Worm (Caenorhabditis elegans) whole organism, late embryonic: ENCODE results near the gene ivd-1.

Experiments used
- Y22D7AL.16 ChIP-seq: sonication (generic microtip); optimal IDR thresholded peaks from 2 replicates; lab custom pipeline; 2016; ENCODE audit warnings: missing genetic modification characterization, missing compliant biosample characterization
- ama-1 ChIP-seq: fragments of 150-350 bp; optimal IDR thresholded peaks from 2 replicates; lab custom pipeline; 2014
- dmd-4 ChIP-seq: sonication (generic microtip); optimal IDR thresholded peaks from 2 replicates; lab custom pipeline; 2016; ENCODE audit warnings: borderline replicate concordance, missing genetic modification characterization, missing compliant biosample characterization
- ets-4 ChIP-seq: sonication (generic microtip); optimal IDR thresholded peaks from 2 replicates; lab custom pipeline; 2016; ENCODE audit warnings: missing genetic modification characterization, missing compliant biosample characterization
- nfya-1 ChIP-seq: sonication (generic microtip); optimal IDR thresholded peaks from 2 replicates; lab custom pipeline; 2017; ENCODE audit warnings: missing genetic modification characterization, mild to moderate bottlenecking, missing compliant biosample characterization, antibody characterized with exemption, moderate library complexity
- pha-4 ChIP-seq: fragments of 150-350 bp; optimal IDR thresholded peaks from 2 replicates; lab custom pipeline; 2018; ENCODE audit warnings: missing biosample characterization, missing genetic modification reagents, missing genetic modification characterization

DNA sequence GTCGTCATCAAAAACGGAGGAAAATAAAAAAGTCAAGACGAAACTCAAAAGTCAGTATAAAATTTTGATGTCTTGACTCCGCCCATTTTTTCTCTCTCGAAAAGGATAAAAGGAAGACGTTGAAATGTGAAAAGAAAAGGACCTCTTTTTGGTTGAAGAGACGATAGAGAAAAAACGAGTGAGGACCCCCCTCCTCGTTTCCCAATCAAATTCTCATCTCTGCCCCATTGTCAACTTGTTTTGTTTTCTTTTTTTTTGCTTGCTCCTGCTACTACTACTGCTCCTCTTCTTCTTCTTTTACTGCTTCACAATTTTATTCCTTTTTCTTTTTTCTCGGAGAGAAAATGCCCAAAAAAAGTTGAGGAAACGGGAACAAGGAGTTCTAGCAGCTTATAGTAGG lies 49.1 kb upstream of the ivd-1 start:
- no peak for TF ChIP-seq Y22D7AL.16 (tag; lab: Kevin White, UChicago)
- no peak for TF ChIP-seq nfya-1 (tag; lab: Kevin White, UChicago)
- TF ChIP-seq dmd-4 (tag; lab: Kevin White, UChicago): no peak
- TF ChIP-seq ets-4 (tag; lab: Kevin White, UChicago): no peak
- no peak for TF ChIP-seq ama-1 (lab: Kevin White, UChicago)
- TF ChIP-seq pha-4 (tag; lab: Kevin White, UChicago): no peak
